Worm (Caenorhabditis elegans) whole organism, early embryonic: ENCODE results near the gene C13E3.1.

ENCODE experiments used
- B0310.2 ChIP-seq: sonication (generic microtip); optimal IDR thresholded peaks from 2 replicates; lab custom pipeline; 2016; ENCODE audit warnings: mild to moderate bottlenecking, missing genetic modification characterization, missing compliant biosample characterization
- F13C5.2 ChIP-seq: sonication (generic microtip); optimal IDR thresholded peaks from 2 replicates; lab custom pipeline; 2017; ENCODE audit warnings: mild to moderate bottlenecking, missing genetic modification characterization, inconsistent platforms, missing compliant biosample characterization
- aly-1 ChIP-seq: sonication (generic microtip); optimal IDR thresholded peaks from 2 replicates; lab custom pipeline; 2016; ENCODE audit warnings: missing genetic modification characterization, missing compliant biosample characterization
- ama-1 ChIP-seq: fragments of 150-350 bp; optimal IDR thresholded peaks from 2 replicates; lab custom pipeline; 2014
- ceh-13 ChIP-seq: fragments of 200-800 bp; sonication (Bioruptor generic); optimal IDR thresholded peaks from 2 replicates; lab custom pipeline; 2018; ENCODE audit warnings: mild to moderate bottlenecking, missing genetic modification characterization, missing compliant biosample characterization
- ceh-36 ChIP-seq: sonication (generic microtip); optimal IDR thresholded peaks from 2 replicates; lab custom pipeline; 2016; ENCODE audit warnings: missing genetic modification characterization, inconsistent platforms, missing compliant biosample characterization
- ets-7 ChIP-seq: sonication (generic microtip); optimal IDR thresholded peaks from 2 replicates; lab custom pipeline; 2016; ENCODE audit warnings: missing genotype, missing genetic modification characterization, missing compliant biosample characterization
- flt-1 ChIP-seq: fragments of 200-800 bp; sonication (Bioruptor generic); IDR thresholded peaks from 2 replicates; pipeline ENCODE4 v1.3.6; 2022; ENCODE audit warnings: missing genetic modification characterization, missing compliant biosample characterization
- hmbx-1 ChIP-seq: sonication (generic microtip); optimal IDR thresholded peaks from 2 replicates; lab custom pipeline; 2016; ENCODE audit warnings: mild to moderate bottlenecking, missing genetic modification characterization, missing compliant biosample characterization
- hmg-4 ChIP-seq: fragments of 200-800 bp; sonication (Bioruptor generic); optimal IDR thresholded peaks from 2 replicates; lab custom pipeline; 2018; ENCODE audit warnings: mild to moderate bottlenecking, missing genetic modification characterization, missing compliant biosample characterization
- hnd-1 ChIP-seq: sonication (generic microtip); optimal IDR thresholded peaks from 2 replicates; lab custom pipeline; 2016; ENCODE audit warnings: missing genetic modification characterization, missing compliant biosample characterization
- pes-1 ChIP-seq: fragments of 200-800 bp; sonication (Bioruptor generic); IDR thresholded peaks from 2 replicates; pipeline ENCODE4 v1.3.6; 2022; ENCODE audit warnings: missing genetic modification reagents, missing genetic modification characterization, missing compliant biosample characterization
- scrt-1 ChIP-seq: fragments of 200-800 bp; sonication (Bioruptor generic); IDR thresholded peaks from 2 replicates; pipeline ENCODE4 v1.3.6; 2022; ENCODE audit warnings: missing genetic modification characterization, missing compliant biosample characterization
- sea-1 ChIP-seq: fragments of 200-800 bp; sonication (Bioruptor generic); conservative IDR thresholded peaks from 2 replicates; pipeline ENCODE4 v1.3.6; 2022; ENCODE audit warnings: missing genetic modification characterization, missing compliant biosample characterization
- tbx-11 ChIP-seq: fragments of 200-800 bp; sonication (Bioruptor generic); IDR thresholded peaks from 2 replicates; pipeline ENCODE4 v1.3.6; 2022; ENCODE audit warnings: missing genetic modification characterization, missing compliant biosample characterization
- tbx-37 ChIP-seq: fragments of 200-800 bp; sonication (Bioruptor generic); conservative IDR thresholded peaks from 2 replicates; pipeline ENCODE4 v1.3.6; 2022; ENCODE audit warnings: missing genetic modification reagents, missing genetic modification characterization, missing compliant biosample characterization
- tra-4 ChIP-seq: sonication (generic microtip); optimal IDR thresholded peaks from 2 replicates; lab custom pipeline; 2017; ENCODE audit warnings: missing genetic modification characterization, missing compliant biosample characterization

Gene C13E3.1

ce11 chrX:8860958-8861357 is 31.9 kb upstream of the C13E3.1 start, which contains the start of gene C06E2.9:
Gene C06E2.9, plus strand, starts transcription at chrX:8861258.
- no peak for TF ChIP-seq tbx-11 (GFP tag; lab: Robert Waterston, UW)
- TF ChIP-seq ama-1: no peak
- no peak for TF ChIP-seq B0310.2 (tag; lab: Kevin White, UChicago)
- no peak for TF ChIP-seq aly-1 (tag; lab: Kevin White, UChicago)
- TF ChIP-seq hnd-1 (tag; lab: Kevin White, UChicago): no peak
- TF ChIP-seq ceh-36 (tag; lab: Kevin White, UChicago): no peak

- TF ChIP-seq tbx-37: no peak
- TF ChIP-seq ama-1: no peak
- no peak for TF ChIP-seq F13C5.2 (tag; lab: Kevin White, UChicago)
- no peak for TF ChIP-seq sea-1 (GFP tag; lab: Robert Waterston, UW)
- TF ChIP-seq scrt-1 (GFP tag; lab: Robert Waterston, UW): no peak
- no peak for TF ChIP-seq tra-4 (tag; lab: Kevin White, UChicago)
- TF ChIP-seq flt-1 (GFP tag; lab: Robert Waterston, UW): no peak
- TF ChIP-seq ceh-13: no peak
- TF ChIP-seq pes-1: no peak
- TF ChIP-seq ets-7 (tag; lab: Kevin White, UChicago): no peak
- no peak for TF ChIP-seq hmbx-1 (tag; lab: Kevin White, UChicago)
These were observed 26.3 kb upstream of the C13E3.1 start, which contains the start of gene ins-9 for ce11 chrX:8866563-8866962. Gene ins-9, minus strand, starts transcription at chrX:8866663.

- TF ChIP-seq flt-1 (GFP tag; lab: Robert Waterston, UW): no peak
- no peak for TF ChIP-seq tra-4 (tag; lab: Kevin White, UChicago)
- no peak for TF ChIP-seq tbx-37
- TF ChIP-seq ceh-13: no peak
- no peak for TF ChIP-seq hnd-1 (tag; lab: Kevin White, UChicago)
- TF ChIP-seq hmbx-1 (tag; lab: Kevin White, UChicago): no peak
- no peak for TF ChIP-seq ceh-36 (tag; lab: Kevin White, UChicago)
These were observed 23.7 kb upstream of the C13E3.1 start, which contains the start of the genes ubc-22 and ubc-21 for ce11 chrX:8869112-8869675. Gene ubc-22, minus strand, starts transcription at chrX:8869162. Gene ubc-21, plus strand, starts transcription at chrX:8869625.

- TF ChIP-seq hnd-1 (tag; lab: Kevin White, UChicago): no peak
- TF ChIP-seq hmbx-1 (tag; lab: Kevin White, UChicago): no peak
- TF ChIP-seq ets-7 (tag; lab: Kevin White, UChicago): no peak
- no peak for TF ChIP-seq aly-1 (tag; lab: Kevin White, UChicago)
- no peak for TF ChIP-seq tbx-11 (GFP tag; lab: Robert Waterston, UW)
- no peak for TF ChIP-seq B0310.2 (tag; lab: Kevin White, UChicago)
- no peak for TF ChIP-seq tra-4 (tag; lab: Kevin White, UChicago)
- TF ChIP-seq tbx-37: no peak
- no peak for TF ChIP-seq F13C5.2 (tag; lab: Kevin White, UChicago)
These were observed 18.2 kb upstream of the C13E3.1 start, which contains the start of gene C06E2.1 for ce11 chrX:8874748-8875147. Gene C06E2.1, minus strand, starts transcription at chrX:8874848.

ce11 chrX:8875867-8876266 is 17.0 kb upstream of the C13E3.1 start:
- TF ChIP-seq B0310.2 (tag; lab: Kevin White, UChicago) (no peak), tra-4 (tag; lab: Kevin White, UChicago) (no peak)

- TF ChIP-seq ama-1: no peak
- TF ChIP-seq B0310.2 (tag; lab: Kevin White, UChicago): no peak
- no peak for TF ChIP-seq tbx-11 (GFP tag; lab: Robert Waterston, UW)
- TF ChIP-seq ets-7 (tag; lab: Kevin White, UChicago): no peak
- no peak for TF ChIP-seq ceh-13
- TF ChIP-seq ceh-36 (tag; lab: Kevin White, UChicago): no peak
- TF ChIP-seq flt-1 (GFP tag; lab: Robert Waterston, UW): no peak
- TF ChIP-seq sea-1 (GFP tag; lab: Robert Waterston, UW): no peak
- TF ChIP-seq pes-1: no peak
- TF ChIP-seq scrt-1 (GFP tag; lab: Robert Waterston, UW): no peak
- TF ChIP-seq hnd-1 (tag; lab: Kevin White, UChicago): no peak
- no peak for TF ChIP-seq hmg-4
- no peak for TF ChIP-seq F13C5.2 (tag; lab: Kevin White, UChicago)
- TF ChIP-seq aly-1 (tag; lab: Kevin White, UChicago): no peak
- no peak for TF ChIP-seq hmbx-1 (tag; lab: Kevin White, UChicago)
- TF ChIP-seq tbx-37: no peak
- no peak for TF ChIP-seq tra-4 (tag; lab: Kevin White, UChicago)
These were observed 15.7 kb upstream of the C13E3.1 start for ce11 chrX:8877162-8877561.

ce11 chrX:8878709-8879108 is 14.2 kb upstream of the C13E3.1 start:
- TF ChIP-seq ama-1 (no peak), hmg-4 (no peak), hnd-1 (tag; lab: Kevin White, UChicago) (no peak), tra-4 (tag; lab: Kevin White, UChicago) (no peak), flt-1 (GFP tag; lab: Robert Waterston, UW) (no peak), tbx-11 (GFP tag; lab: Robert Waterston, UW) (no peak), pes-1 (no peak), hmbx-1 (tag; lab: Kevin White, UChicago) (no peak), B0310.2 (tag; lab: Kevin White, UChicago) (no peak), aly-1 (tag; lab: Kevin White, UChicago) (no peak)

- TF ChIP-seq tbx-11 (GFP tag; lab: Robert Waterston, UW) (no peak), hmbx-1 (tag; lab: Kevin White, UChicago) (no peak), hmg-4 (no peak), ceh-13 (no peak), tbx-37 (no peak), pes-1 (no peak), aly-1 (tag; lab: Kevin White, UChicago) (no peak), flt-1 (GFP tag; lab: Robert Waterston, UW) (no peak), B0310.2 (tag; lab: Kevin White, UChicago) (no peak), ama-1 (no peak), ceh-36 (tag; lab: Kevin White, UChicago) (no peak), F13C5.2 (tag; lab: Kevin White, UChicago) (no peak), hnd-1 (tag; lab: Kevin White, UChicago) (no peak), ets-7 (tag; lab: Kevin White, UChicago) (no peak), sea-1 (GFP tag; lab: Robert Waterston, UW) (no peak), scrt-1 (GFP tag; lab: Robert Waterston, UW) (no peak)
These were observed 13.6 kb upstream of the C13E3.1 start, which contains the start of gene C06E2.2 for ce11 chrX:8879349-8879748. Gene C06E2.2, plus strand, starts transcription at chrX:8879649.
